Fruit fly (Drosophila melanogaster): Measurements from ENCODE around the gene Lamtor4.
A peak's percentile ranks its signal among the peaks of the same experiment; 100 is the strongest.

Lamtor4 gene

dm6 chr3L:3908838-3909810 lies 12.4 kb downstream of the Lamtor4 start:
- TF ChIP-seq spab (GFP tag; optimal IDR thresholded peaks at IDR 0.05) = no peak
- no peak for TF ChIP-seq CG9139 (GFP tag; optimal IDR thresholded peaks at IDR 0.05)
- TF ChIP-seq vri (GFP tag; optimal IDR thresholded peaks at IDR 0.05) = peak; percentile 81
- no peak for TF ChIP-seq CG11294 (GFP tag; IDR thresholded peaks at IDR 0.05)
- TF ChIP-seq net (GFP tag; optimal IDR thresholded peaks at IDR 0.05) = no peak
- TF ChIP-seq Sox14 (GFP tag; optimal IDR thresholded peaks at IDR 0.05) = no peak
- TF ChIP-seq CG31627 (GFP tag; optimal IDR thresholded peaks at IDR 0.05) = no peak

dm6 chr3L:3909831-3910230 lies 13.1 kb downstream of the Lamtor4 start, which contains the start of gene mge:
Gene mge (minus strand): TSS chr3L:3909931.
- TF ChIP-seq Ets21C (GFP tag; optimal IDR thresholded peaks at IDR 0.05) = no peak
- no peak for TF ChIP-seq dac (GFP tag; optimal IDR thresholded peaks at IDR 0.05)
- TF ChIP-seq achi (GFP tag; optimal IDR thresholded peaks at IDR 0.05) = no peak

- TF ChIP-seq fd85E (GFP tag; optimal IDR thresholded peaks at IDR 0.05) (no peak), topi (GFP tag; optimal IDR thresholded peaks at IDR 0.05) (no peak), eg (GFP tag; IDR thresholded peaks at IDR 0.05) (no peak), CG3919 (GFP tag; optimal IDR thresholded peaks at IDR 0.05) (no peak), Lpt (GFP tag; optimal IDR thresholded peaks at IDR 0.05) (no peak), svp (GFP tag) (no peak), pdm3 (GFP tag; optimal IDR thresholded peaks at IDR 0.05) (no peak), CG10669 (GFP tag; optimal IDR thresholded peaks at IDR 0.05) (no peak), CG11902 (GFP tag; optimal IDR thresholded peaks at IDR 0.05) (no peak), salr (GFP tag; optimal IDR thresholded peaks at IDR 0.05) (no peak), CG32006 (GFP tag; optimal IDR thresholded peaks at IDR 0.05) (no peak), dac (GFP tag; optimal IDR thresholded peaks at IDR 0.05) (no peak), Gug (GFP tag; IDR thresholded peaks at IDR 0.05) (no peak), ss (GFP tag; optimal IDR thresholded peaks at IDR 0.05) (no peak), Sox102F (GFP tag; optimal IDR thresholded peaks at IDR 0.05) (no peak), vri (GFP tag; optimal IDR thresholded peaks at IDR 0.05) (no peak), net (GFP tag; optimal IDR thresholded peaks at IDR 0.05) (no peak)
Measured at dm6 chr3L:3912134-3912533, 15.4 kb downstream of the Lamtor4 start.

dm6 chr3L:3923631-3924274 lies 27.1 kb downstream of the Lamtor4 start:
- TF ChIP-seq eg (GFP tag; IDR thresholded peaks at IDR 0.05) (no peak), topi (GFP tag; optimal IDR thresholded peaks at IDR 0.05) (no peak), vri (GFP tag; optimal IDR thresholded peaks at IDR 0.05) (peak; percentile 74)

- TF ChIP-seq Eip75B (GFP tag; optimal IDR thresholded peaks at IDR 0.05) (no peak), vri (GFP tag; optimal IDR thresholded peaks at IDR 0.05) (peak; percentile 69), CG1621 (tag; optimal IDR thresholded peaks at IDR 0.05) (no peak)
Measured at dm6 chr3L:3925487-3925886, 28.8 kb downstream of the Lamtor4 start.

dm6 chr3L:3926191-3926765 lies 29.6 kb downstream of the Lamtor4 start:
- peak; percentile 96 for TF ChIP-seq vri (GFP tag; optimal IDR thresholded peaks at IDR 0.05)
- TF ChIP-seq CG9139 (GFP tag; optimal IDR thresholded peaks at IDR 0.05) = no peak
- TF ChIP-seq topi (GFP tag; optimal IDR thresholded peaks at IDR 0.05) = no peak
- TF ChIP-seq dac (GFP tag; optimal IDR thresholded peaks at IDR 0.05) = no peak
- no peak for TF ChIP-seq dsx (GFP tag; optimal IDR thresholded peaks at IDR 0.05; ENCODE audit: poor library complexity, severe bottlenecking)
- TF ChIP-seq Sox102F (GFP tag; optimal IDR thresholded peaks at IDR 0.05) = no peak
- TF ChIP-seq CG6792 (GFP tag; optimal IDR thresholded peaks at IDR 0.05) = no peak
- no peak for TF ChIP-seq CG8632 (GFP tag; optimal IDR thresholded peaks at IDR 0.05)
- TF ChIP-seq Eip78C (GFP tag) = peak; percentile 30
- TF ChIP-seq CG11294 (GFP tag; IDR thresholded peaks at IDR 0.05) = no peak
